Fruit fly (Drosophila melanogaster) S2 (cell line): ENCODE results near the gene CG9171.

Experiments used
- CG8478 ChIP-seq: fragments of >200 bp; optimal IDR thresholded peaks from 2 replicates; lab custom pipeline; 2018
- CTCF ChIP-seq, 2 experiments: fragments of >200 bp; optimal IDR thresholded peaks; 2 replicates each; lab custom pipeline; 2018

DNA sequence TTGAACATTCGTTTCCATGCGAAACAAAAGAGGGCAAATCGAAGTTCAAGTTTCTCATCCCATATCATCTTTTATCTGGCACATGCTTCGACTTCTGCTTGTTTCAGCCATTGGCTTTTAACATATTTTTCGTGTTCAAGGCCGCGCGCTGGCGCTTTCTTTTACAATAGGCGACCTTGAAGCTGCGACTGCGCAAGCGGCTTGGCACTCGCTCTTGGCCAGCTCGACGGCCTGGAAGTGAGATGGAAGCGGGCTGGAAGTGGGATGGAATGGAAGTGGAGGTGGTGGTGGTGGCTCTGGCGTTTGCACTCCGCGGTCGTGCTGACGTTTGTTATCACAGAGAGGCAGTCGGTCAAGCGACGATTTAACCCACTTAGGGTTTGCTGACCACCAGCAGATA lies 57.6 kb downstream of the CG9171 start:
- TF ChIP-seq CTCF (optimal IDR thresholded peaks at IDR 0.05; lab: Kevin White, UChicago) (no peak), CG8478 (no peak)
